Fruit fly (Drosophila melanogaster) whole organism, embryonic: ENCODE data around the gene Girdin.
A peak's percentile ranks its signal among the peaks of the same experiment; 100 is the strongest.

Experiments used
- Aef1 ChIP-seq: fragments of 200-800 bp; sonication (Bioruptor generic); IDR thresholded peaks from 3 replicates; pipeline ENCODE4 v1.3.6; 2022; ENCODE audit warnings: missing biosample characterization, missing genetic modification characterization
- Atf3 ChIP-seq: fragments of 200-800 bp; sonication (Bioruptor generic); optimal IDR thresholded peaks from 3 replicates; lab custom pipeline; 2016; ENCODE audit warnings: missing biosample characterization, missing genetic modification characterization
- B-H1 ChIP-seq: fragments of 200-800 bp; sonication (Bioruptor generic); IDR thresholded peaks from 3 replicates; pipeline ENCODE4 v1.3.6; 2022; ENCODE audit warnings: missing biosample characterization, missing genetic modification characterization
- CG10959 ChIP-seq: fragments of 200-800 bp; sonication (Bioruptor generic); IDR thresholded peaks from 2 replicates; pipeline ENCODE4 v1.3.6; 2022; ENCODE audit warnings: missing biosample characterization, missing genetic modification characterization
- CG11093 ChIP-seq: fragments of 200-800 bp; sonication (Bioruptor generic); IDR thresholded peaks from 3 replicates; pipeline ENCODE4 v1.3.6; 2022; ENCODE audit warnings: missing biosample characterization, missing genetic modification characterization
- CG12769 ChIP-seq: fragments of 200-800 bp; sonication (Bioruptor generic); optimal IDR thresholded peaks from 2 replicates; lab custom pipeline; 2019; ENCODE audit warnings: missing biosample characterization, mild to moderate bottlenecking, missing genetic modification characterization, moderate library complexity
- CG14667 ChIP-seq: fragments of 200-800 bp; sonication (Bioruptor generic); IDR thresholded peaks from 2 replicates; pipeline ENCODE4 v1.3.6; 2022; ENCODE audit warnings: missing biosample characterization, missing genetic modification characterization
- CG15011 ChIP-seq: fragments of 200-800 bp; sonication (Bioruptor generic); optimal IDR thresholded peaks from 3 replicates; lab custom pipeline; 2018; ENCODE audit warnings: missing biosample characterization, mild to moderate bottlenecking, missing genetic modification characterization
- CG15269 ChIP-seq: fragments of 200-800 bp; sonication (Bioruptor generic); optimal IDR thresholded peaks from 2 replicates; lab custom pipeline; 2018; ENCODE audit warnings: missing biosample characterization, mild to moderate bottlenecking, missing genetic modification characterization, moderate library complexity
- CG1602 ChIP-seq: fragments of 200-800 bp; sonication (Bioruptor generic); optimal IDR thresholded peaks from 3 replicates; lab custom pipeline; 2016; ENCODE audit warnings: missing biosample characterization, missing genetic modification characterization
- CG18262 ChIP-seq: fragments of 200-800 bp; optimal IDR thresholded peaks from 3 replicates; lab custom pipeline; 2019; ENCODE audit warnings: missing biosample characterization, mild to moderate bottlenecking, missing genetic modification characterization, moderate library complexity
- CG18764 ChIP-seq: fragments of 200-800 bp; sonication (Bioruptor generic); optimal IDR thresholded peaks from 3 replicates; lab custom pipeline; 2016; ENCODE audit warnings: missing biosample characterization, missing genetic modification characterization
- CG2712 ChIP-seq: fragments of 200-800 bp; optimal IDR thresholded peaks from 3 replicates; lab custom pipeline; 2019; ENCODE audit warnings: missing biosample characterization, mild to moderate bottlenecking, missing genetic modification characterization, moderate library complexity
- CG3163 ChIP-seq: fragments of 200-800 bp; sonication (Bioruptor generic); optimal IDR thresholded peaks from 3 replicates; lab custom pipeline; 2016; ENCODE audit warnings: missing biosample characterization, missing genetic modification characterization
- CG32767 ChIP-seq: fragments of 200-800 bp; sonication (Bioruptor generic); IDR thresholded peaks from 2 replicates; pipeline ENCODE4 v1.3.6; 2022; ENCODE audit warnings: missing biosample characterization, missing genetic modification characterization
- CG5953 ChIP-seq: fragments of 200-800 bp; sonication (Bioruptor generic); IDR thresholded peaks from 2 replicates; pipeline ENCODE4 v1.3.6; 2022; ENCODE audit warnings: missing biosample characterization, missing genetic modification characterization
- CG6254 ChIP-seq: fragments of 200-800 bp; sonication (Bioruptor generic); optimal IDR thresholded peaks from 3 replicates; lab custom pipeline; 2017; ENCODE audit warnings: mild to moderate bottlenecking, missing biosample characterization, missing genetic modification reagents, missing genetic modification characterization
- CG6813 ChIP-seq: fragments of 200-800 bp; sonication (Bioruptor generic); optimal IDR thresholded peaks from 2 replicates; lab custom pipeline; 2017; ENCODE audit warnings: missing biosample characterization, missing genetic modification characterization, mild to moderate bottlenecking, moderate library complexity, missing genetic modification reagents
- CG7928 ChIP-seq: fragments of 200-800 bp; sonication (Bioruptor generic); optimal IDR thresholded peaks from 2 replicates; lab custom pipeline; 2017; ENCODE audit warnings: missing biosample characterization, mild to moderate bottlenecking, missing genetic modification characterization
- CG8359 ChIP-seq: fragments of 200-800 bp; sonication (Bioruptor generic); optimal IDR thresholded peaks from 2 replicates; lab custom pipeline; 2017; ENCODE audit warnings: missing biosample characterization, mild to moderate bottlenecking, missing genetic modification characterization, borderline replicate concordance
- CG9727 ChIP-seq: fragments of 200-800 bp; sonication (Bioruptor generic); optimal IDR thresholded peaks from 3 replicates; lab custom pipeline; 2017; ENCODE audit warnings: missing biosample characterization, mild to moderate bottlenecking, missing genetic modification characterization
- Camta ChIP-seq: fragments of 200-800 bp; sonication (Bioruptor generic); optimal IDR thresholded peaks from 2 replicates; lab custom pipeline; 2016; ENCODE audit warnings: missing biosample characterization, missing genetic modification characterization
- CkIIα-i1 ChIP-seq: fragments of 200-800 bp; sonication (Bioruptor generic); IDR thresholded peaks from 2 replicates; pipeline ENCODE4 v1.3.6; 2022; ENCODE audit warnings: missing biosample characterization, missing genetic modification characterization
- Dad ChIP-seq: fragments of 200-800 bp; sonication (Bioruptor generic); optimal IDR thresholded peaks from 3 replicates; lab custom pipeline; 2016; ENCODE audit warnings: missing biosample characterization, missing genetic modification characterization
- Dbx ChIP-seq: fragments of 200-800 bp; sonication (Bioruptor generic); IDR thresholded peaks from 3 replicates; pipeline ENCODE4 v1.3.6; 2022; ENCODE audit warnings: missing biosample characterization, missing genetic modification characterization
- GATAe ChIP-seq: fragments of 200-800 bp; sonication (Bioruptor generic); conservative IDR thresholded peaks from 2 replicates; pipeline ENCODE4 v1.3.6; 2022; ENCODE audit warnings: missing biosample characterization, missing genetic modification characterization
- Gug ChIP-seq: fragments of 200-800 bp; sonication (Bioruptor generic); IDR thresholded peaks from 4 replicates; pipeline ENCODE4 v1.3.6; 2022; ENCODE audit warnings: missing biosample characterization, missing genetic modification characterization
- Hr3 ChIP-seq: fragments of 200-800 bp; sonication (Bioruptor generic); optimal IDR thresholded peaks from 3 replicates; lab custom pipeline; 2016; ENCODE audit warnings: missing biosample characterization, missing genetic modification characterization
- Mrtf ChIP-seq: fragments of 200-800 bp; sonication (Bioruptor generic); IDR thresholded peaks from 3 replicates; pipeline ENCODE4 v1.3.6; 2022; ENCODE audit warnings: missing biosample characterization, missing genetic modification characterization
- Six4 ChIP-seq: fragments of 200-800 bp; sonication (Bioruptor generic); optimal IDR thresholded peaks from 2 replicates; lab custom pipeline; 2016; ENCODE audit warnings: missing biosample characterization, missing genetic modification characterization
- ab ChIP-seq: fragments of 200-800 bp; sonication (Bioruptor generic); optimal IDR thresholded peaks from 2 replicates; lab custom pipeline; 2016; ENCODE audit warnings: missing biosample characterization, missing genetic modification characterization
- amos ChIP-seq: fragments of 200-800 bp; sonication (Bioruptor generic); IDR thresholded peaks from 2 replicates; pipeline ENCODE4 v1.3.6; 2022; ENCODE audit warnings: missing biosample characterization, missing genetic modification characterization; ENCODE audit not compliant: partially characterized antibody
- ara ChIP-seq: fragments of 200-800 bp; sonication (Bioruptor generic); IDR thresholded peaks from 2 replicates; pipeline ENCODE4 v1.3.6; 2022; ENCODE audit warnings: missing biosample characterization, missing genetic modification characterization
- ash1 ChIP-seq: fragments of 200-800 bp; sonication (Bioruptor generic); optimal IDR thresholded peaks from 2 replicates; lab custom pipeline; 2018; ENCODE audit warnings: missing biosample characterization, mild to moderate bottlenecking, missing genetic modification characterization
- corto ChIP-seq: fragments of 200-800 bp; sonication (Bioruptor generic); optimal IDR thresholded peaks from 2 replicates; lab custom pipeline; 2016; ENCODE audit warnings: missing biosample characterization, mild to moderate bottlenecking, missing genetic modification characterization, moderate library complexity
- dm ChIP-seq: fragments of 200-800 bp; sonication (Bioruptor generic); optimal IDR thresholded peaks from 3 replicates; lab custom pipeline; 2016; ENCODE audit warnings: missing biosample characterization, missing genetic modification characterization
- esg ChIP-seq: fragments of 200-800 bp; sonication (Bioruptor generic); conservative IDR thresholded peaks from 2 replicates; pipeline ENCODE4 v1.3.6; 2022; ENCODE audit warnings: missing biosample characterization, missing genetic modification characterization
- fu2 ChIP-seq: fragments of 200-800 bp; sonication (Bioruptor generic); optimal IDR thresholded peaks from 2 replicates; lab custom pipeline; 2016; ENCODE audit warnings: missing biosample characterization, missing genetic modification characterization
- jigr1 ChIP-seq: fragments of 200-800 bp; sonication (Bioruptor generic); IDR thresholded peaks from 3 replicates; pipeline ENCODE4 v1.3.6; 2022; ENCODE audit warnings: missing biosample characterization, missing genetic modification characterization
- lmd ChIP-seq: fragments of 200-800 bp; sonication (Bioruptor generic); IDR thresholded peaks from 2 replicates; pipeline ENCODE4 v1.3.6; 2022; ENCODE audit warnings: missing biosample characterization, missing genetic modification characterization
- lov ChIP-seq, 2 experiments: fragments of 200-800 bp in 1 of 2; fragments of >200 bp in 1 of 2; sonication (Bioruptor generic) in 1 of 2; IDR thresholded peaks in 1 of 2; optimal IDR thresholded peaks in 1 of 2; 2 replicates in 1 of 2; 3 replicates in 1 of 2; pipeline versions ENCODE4 v1.3.6 to Lab custom; 2017 to 2022; ENCODE audit warnings: missing biosample characterization in 1 of 2, missing genetic modification characterization in 1 of 2
- peb ChIP-seq: fragments of 200-800 bp; sonication (Bioruptor generic); IDR thresholded peaks from 2 replicates; pipeline ENCODE4 v1.3.6; 2022; ENCODE audit warnings: missing biosample characterization, missing genetic modification characterization
- pnt ChIP-seq: fragments of 200-800 bp; sonication (Bioruptor generic); optimal IDR thresholded peaks from 3 replicates; lab custom pipeline; 2016; ENCODE audit warnings: missing biosample characterization, missing genetic modification characterization
- shn ChIP-seq: fragments of 200-800 bp; sonication (Bioruptor generic); optimal IDR thresholded peaks from 3 replicates; lab custom pipeline; 2016; ENCODE audit warnings: missing biosample characterization, missing genetic modification characterization
- stwl ChIP-seq: fragments of 200-800 bp; sonication (Bioruptor generic); optimal IDR thresholded peaks from 3 replicates; lab custom pipeline; 2018; ENCODE audit warnings: missing biosample characterization, mild to moderate bottlenecking, missing genetic modification characterization, moderate library complexity
- tap ChIP-seq: fragments of 200-800 bp; optimal IDR thresholded peaks from 3 replicates; lab custom pipeline; 2019; ENCODE audit warnings: missing biosample characterization, mild to moderate bottlenecking, missing genetic modification characterization, moderate library complexity
- toy ChIP-seq: fragments of 200-800 bp; sonication (Bioruptor generic); IDR thresholded peaks from 2 replicates; pipeline ENCODE4 v1.3.6; 2022; ENCODE audit warnings: missing biosample characterization, missing genetic modification characterization
- ttk ChIP-seq: fragments of 200-800 bp; sonication (Bioruptor generic); IDR thresholded peaks from 2 replicates; pipeline ENCODE4 v2.1.2; 2022; ENCODE audit warnings: missing biosample characterization, missing genetic modification characterization
- unpg ChIP-seq: fragments of 200-800 bp; sonication (Bioruptor generic); optimal IDR thresholded peaks from 3 replicates; lab custom pipeline; 2018; ENCODE audit warnings: missing biosample characterization, mild to moderate bottlenecking, missing genetic modification characterization, moderate library complexity

The Girdin gene

dm6 chr3L:3222643-3223389 is 44.1 kb downstream of the Girdin start, which contains the start of the genes RpL28 and eIF1 (continued):
- TF ChIP-seq lmd, result peak; percentile 82
- no peak for TF ChIP-seq CG12769 (tag; lab: Kevin White, UChicago)
- TF ChIP-seq lov (optimal IDR thresholded peaks at IDR 0.05; lab: Kevin White, UChicago), result no peak
- peak; percentile 95 for TF ChIP-seq lov (GFP tag; IDR thresholded peaks at IDR 0.05; lab: Robert Waterston, UW)
- peak; percentile 86 for TF ChIP-seq CG8359 (GFP tag; lab: Kevin White, UChicago)
- TF ChIP-seq Hr3 (GFP tag; lab: Kevin White, UChicago), result peak; percentile 82
- TF ChIP-seq Gug (GFP tag; lab: Robert Waterston, UW), result peak; percentile 57
- TF ChIP-seq esg (GFP tag; lab: Robert Waterston, UW), result peak; percentile 66
- TF ChIP-seq tap, result peak; percentile 33
- peak; percentile 83 for TF ChIP-seq CG18262 (tag; lab: Kevin White, UChicago)
- TF ChIP-seq GATAe (GFP tag; lab: Robert Waterston, UW), result peak; percentile 56
- peak; percentile 96 for TF ChIP-seq ash1 (GFP tag; lab: Kevin White, UChicago)
- TF ChIP-seq peb, result peak; percentile 52; the same call in 1 of the 2 replicates
- TF ChIP-seq CG14667, result peak; percentile 48
- TF ChIP-seq CkIIα-i1, result peak; percentile 33; the same call in 1 of the 2 replicates
- peak; percentile 77 for TF ChIP-seq ttk (GFP tag; lab: Robert Waterston, UW)
- TF ChIP-seq amos (GFP tag; lab: Robert Waterston, UW), result peak; percentile 78
- peak; percentile 78 for TF ChIP-seq unpg (GFP tag; lab: Kevin White, UChicago)
- TF ChIP-seq CG18764 (GFP tag; lab: Kevin White, UChicago), result peak; percentile 88
- peak; percentile 80 for TF ChIP-seq CG5953 (GFP tag; lab: Robert Waterston, UW)
- peak; percentile 84 for TF ChIP-seq ara (GFP tag; lab: Robert Waterston, UW)
- peak; percentile 94 for TF ChIP-seq CG6813
- peak; percentile 62; the same call in 1 of the 2 replicates for TF ChIP-seq toy (GFP tag; lab: Robert Waterston, UW)
- TF ChIP-seq Six4 (GFP tag; lab: Kevin White, UChicago), result peak; percentile 90
- TF ChIP-seq Aef1, result peak; percentile 79
- peak; percentile 40 for TF ChIP-seq corto (GFP tag; lab: Kevin White, UChicago)
- TF ChIP-seq CG2712 (tag; lab: Kevin White, UChicago), result peak; percentile 86
- TF ChIP-seq Atf3 (GFP tag; lab: Kevin White, UChicago), result peak; percentile 90
- TF ChIP-seq Dad, result peak; percentile 88
- peak; percentile 91 for TF ChIP-seq Camta
- TF ChIP-seq CG10959 (GFP tag; lab: Robert Waterston, UW), result peak; percentile 78
- peak; percentile 92 for TF ChIP-seq shn (GFP tag; lab: Kevin White, UChicago)
- TF ChIP-seq CG7928, result peak; percentile 73
- peak; percentile 81 for TF ChIP-seq fu2 (GFP tag; lab: Kevin White, UChicago)
- TF ChIP-seq Mrtf (GFP tag; lab: Robert Waterston, UW), result peak; percentile 80; the same call in 2 of the 3 replicates
- TF ChIP-seq ab (GFP tag; lab: Kevin White, UChicago), result peak; percentile 69
- peak; percentile 81 for TF ChIP-seq B-H1 (GFP tag; lab: Robert Waterston, UW)
- peak; percentile 60 for TF ChIP-seq stwl (tag; lab: Kevin White, UChicago)
- TF ChIP-seq CG6254 (GFP tag; lab: Kevin White, UChicago), result peak; percentile 76
- TF ChIP-seq CG3163 (GFP tag; lab: Kevin White, UChicago), result peak; percentile 70
- peak; percentile 49 for TF ChIP-seq pnt
- TF ChIP-seq jigr1 (GFP tag; lab: Robert Waterston, UW), result peak; percentile 60; the same call in 1 of the 3 replicates
- peak; percentile 96 for TF ChIP-seq dm (GFP tag; lab: Kevin White, UChicago)
- TF ChIP-seq CG9727 (GFP tag; lab: Kevin White, UChicago), result peak; percentile 97
- TF ChIP-seq CG15011, result peak; percentile 93
- TF ChIP-seq CG15269 (tag; lab: Kevin White, UChicago), result peak; percentile 56
- TF ChIP-seq Dbx, result peak; percentile 90
- peak; percentile 58; the same call in 1 of the 3 replicates for TF ChIP-seq CG11093 (GFP tag; lab: Robert Waterston, UW)
- TF ChIP-seq CG1602 (GFP tag; lab: Kevin White, UChicago), result peak; percentile 78
- TF ChIP-seq CG32767 (GFP tag; lab: Robert Waterston, UW), result peak; percentile 57; the same call in 1 of the 2 replicates
